Worm (Caenorhabditis elegans) whole organism, L1 larva: ENCODE data around the gene F59D12.3.
A peak's percentile ranks its signal among the peaks of the same experiment; 100 is the strongest.

Source experiments
- C04F5.9 ChIP-seq: sonication (generic microtip); optimal IDR thresholded peaks from 2 replicates; lab custom pipeline; 2016; ENCODE audit warnings: missing genetic modification characterization, missing compliant biosample characterization
- C34B4.2 ChIP-seq: sonication (generic microtip); optimal IDR thresholded peaks from 2 replicates; lab custom pipeline; 2017; ENCODE audit warnings: mild to moderate bottlenecking, missing genetic modification characterization, missing compliant biosample characterization
- Y116A8C.19 ChIP-seq: sonication (generic microtip); optimal IDR thresholded peaks from 2 replicates; lab custom pipeline; 2016; ENCODE audit warnings: missing compliant biosample characterization, missing genetic modification characterization, borderline replicate concordance
- alr-1 ChIP-seq: fragments of 200-800 bp; sonication (Bioruptor generic); optimal IDR thresholded peaks from 2 replicates; lab custom pipeline; 2018; ENCODE audit warnings: borderline replicate concordance, mild to moderate bottlenecking, missing genetic modification characterization, missing compliant biosample characterization
- aly-2 ChIP-seq: fragments of 150-350 bp; optimal IDR thresholded peaks from 2 replicates; lab custom pipeline; 2014; ENCODE audit warnings: missing biosample characterization, missing genetic modification characterization
- ama-1 ChIP-seq: fragments of 150-350 bp; optimal IDR thresholded peaks from 2 replicates; lab custom pipeline; 2014
- ceh-8 ChIP-seq: fragments of 200-800 bp; sonication (Bioruptor generic); optimal IDR thresholded peaks from 2 replicates; lab custom pipeline; 2018; ENCODE audit warnings: mild to moderate bottlenecking, missing genetic modification characterization, moderate library complexity, missing compliant biosample characterization
- ceh-82 ChIP-seq, 3 experiments: fragments of 150-350 bp in 1 of 3; sonication (generic microtip) in 2 of 3; optimal IDR thresholded peaks; 2 replicates each; lab custom pipeline; 2014 to 2017; ENCODE audit warnings: missing biosample characterization in 3 of 3, missing genetic modification characterization in 3 of 3
- ceh-88 ChIP-seq: fragments of 200-800 bp; sonication (Bioruptor generic); IDR thresholded peaks from 2 replicates; pipeline ENCODE4 v1.3.6; 2022; ENCODE audit warnings: missing genetic modification characterization, missing compliant biosample characterization
- efl-1 ChIP-seq, 4 experiments: fragments of 150-350 bp; optimal IDR thresholded peaks in 3 of 4; peaks in 1 of 4; 1 replicate in 1 of 4; 2 replicates in 3 of 4; lab custom pipeline; 2014; ENCODE audit warnings: missing biosample characterization in 2 of 4, missing genetic modification characterization in 2 of 4, missing genetic modification reagents in 2 of 4
- egl-13 ChIP-seq: sonication (generic microtip); optimal IDR thresholded peaks from 2 replicates; lab custom pipeline; 2016; ENCODE audit warnings: missing genotype, missing genetic modification reagents, missing genetic modification characterization, missing compliant biosample characterization
- egl-27 ChIP-seq, 2 experiments: fragments of 150-350 bp in 1 of 2; sonication (generic microtip); optimal IDR thresholded peaks; 3 replicates each; lab custom pipeline; 2017 to 2018; ENCODE audit warnings: missing biosample characterization in 2 of 2, missing genetic modification characterization in 2 of 2, missing genetic modification reagents in 2 of 2
- elt-3 ChIP-seq, 6 experiments: fragments of 150-350 bp in 1 of 6; sonication (generic microtip); optimal IDR thresholded peaks; 2 replicates each; lab custom pipeline; 2017 to 2018; ENCODE audit warnings: missing biosample characterization in 6 of 6, missing genetic modification characterization in 6 of 6, inconsistent platforms in 1 of 6
- ets-5 ChIP-seq: fragments of 200-800 bp; sonication (Bioruptor generic); IDR thresholded peaks from 2 replicates; pipeline ENCODE4 v1.3.6; 2022; ENCODE audit warnings: missing genetic modification characterization, missing compliant biosample characterization
- fkh-4 ChIP-seq: sonication (generic microtip); optimal IDR thresholded peaks from 2 replicates; lab custom pipeline; 2016; ENCODE audit warnings: missing compliant biosample characterization, missing genetic modification characterization, borderline replicate concordance
- fos-1 ChIP-seq: fragments of 150-350 bp; optimal IDR thresholded peaks from 2 replicates; lab custom pipeline; 2014; ENCODE audit warnings: missing biosample characterization, missing genetic modification characterization
- grh-1 ChIP-seq: fragments of 200-800 bp; sonication (Bioruptor generic); IDR thresholded peaks from 2 replicates; pipeline ENCODE4 v1.3.6; 2022; ENCODE audit warnings: missing genetic modification reagents, missing genetic modification characterization, missing compliant biosample characterization
- hlh-17 ChIP-seq: fragments of 200-800 bp; sonication (Bioruptor generic); optimal IDR thresholded peaks from 2 replicates; lab custom pipeline; 2018; ENCODE audit warnings: missing genetic modification characterization, mild to moderate bottlenecking, missing compliant biosample characterization, moderate library complexity, borderline replicate concordance
- hpl-2 ChIP-seq: fragments of 150-350 bp; optimal IDR thresholded peaks from 2 replicates; lab custom pipeline; 2014; ENCODE audit warnings: missing biosample characterization, missing genetic modification reagents, missing genetic modification characterization
- irx-1 ChIP-seq: sonication (generic microtip); optimal IDR thresholded peaks from 2 replicates; lab custom pipeline; 2016; ENCODE audit warnings: missing genetic modification characterization, missing compliant biosample characterization
- isw-1 ChIP-seq: fragments of 200-800 bp; sonication (Bioruptor generic); IDR thresholded peaks from 2 replicates; pipeline ENCODE4 v1.3.6; 2022; ENCODE audit warnings: missing genetic modification characterization, missing compliant biosample characterization
- lin-13 ChIP-seq: fragments of 150-350 bp; optimal IDR thresholded peaks from 2 replicates; lab custom pipeline; 2014; ENCODE audit warnings: missing biosample characterization, missing genetic modification reagents, missing genetic modification characterization
- lin-39 ChIP-seq: fragments of 150-350 bp; optimal IDR thresholded peaks from 2 replicates; lab custom pipeline; 2014; ENCODE audit warnings: missing biosample characterization, missing genetic modification reagents, missing genetic modification characterization
- lir-3 ChIP-seq: sonication (generic microtip); optimal IDR thresholded peaks from 2 replicates; lab custom pipeline; 2016; ENCODE audit warnings: mild to moderate bottlenecking, missing genetic modification characterization, moderate library complexity, missing compliant biosample characterization; ENCODE audit not compliant: poor library complexity
- lsy-2 ChIP-seq, 2 experiments: fragments of 150-350 bp; optimal IDR thresholded peaks; 2 replicates each; lab custom pipeline; 2014; ENCODE audit warnings: missing biosample characterization in 2 of 2, missing genetic modification characterization in 2 of 2
- mdl-1 ChIP-seq, 2 experiments: fragments of 150-350 bp; optimal IDR thresholded peaks; 2 replicates each; lab custom pipeline; 2014 to 2017; ENCODE audit warnings: missing biosample characterization in 2 of 2, missing genetic modification characterization in 2 of 2, inconsistent platforms in 1 of 2
- mef-2 ChIP-seq: fragments of 150-350 bp; optimal IDR thresholded peaks from 2 replicates; lab custom pipeline; 2014; ENCODE audit warnings: missing biosample characterization, missing genetic modification characterization
- mep-1 ChIP-seq: fragments of 150-350 bp; optimal IDR thresholded peaks from 2 replicates; lab custom pipeline; 2014; ENCODE audit warnings: missing biosample characterization, missing genetic modification characterization
- nhr-12 ChIP-seq: sonication (generic microtip); optimal IDR thresholded peaks from 2 replicates; lab custom pipeline; 2017; ENCODE audit warnings: missing biosample characterization, missing genetic modification characterization
- nhr-47 ChIP-seq: sonication (generic microtip); optimal IDR thresholded peaks from 2 replicates; lab custom pipeline; 2016; ENCODE audit warnings: mild to moderate bottlenecking, missing genetic modification characterization, moderate library complexity, missing compliant biosample characterization
- nhr-71 ChIP-seq: sonication (generic microtip); optimal IDR thresholded peaks from 2 replicates; lab custom pipeline; 2016; ENCODE audit warnings: mild to moderate bottlenecking, missing genetic modification characterization, moderate library complexity, missing compliant biosample characterization
- nhr-76 ChIP-seq: sonication (generic microtip); optimal IDR thresholded peaks from 2 replicates; lab custom pipeline; 2017; ENCODE audit warnings: missing biosample characterization, missing genetic modification characterization
- nhr-77 ChIP-seq: fragments of 150-350 bp; optimal IDR thresholded peaks from 2 replicates; lab custom pipeline; 2014; ENCODE audit warnings: missing biosample characterization, missing genetic modification characterization
- nhr-85 ChIP-seq: sonication (generic microtip); peaks from one replicate; lab custom pipeline; 2016; ENCODE audit warnings: missing genetic modification characterization, inconsistent platforms, missing compliant biosample characterization
- nhr-90 ChIP-seq: sonication (generic microtip); optimal IDR thresholded peaks from 2 replicates; lab custom pipeline; 2016; ENCODE audit warnings: mild to moderate bottlenecking, missing genetic modification characterization, missing compliant biosample characterization; ENCODE audit not compliant: poor library complexity
- pax-3 ChIP-seq: fragments of 200-800 bp; sonication (Bioruptor generic); optimal IDR thresholded peaks from 2 replicates; lab custom pipeline; 2018; ENCODE audit warnings: mild to moderate bottlenecking, missing genetic modification characterization, moderate library complexity, missing compliant biosample characterization
- pqm-1 ChIP-seq: sonication (generic microtip); optimal IDR thresholded peaks from 3 replicates; lab custom pipeline; 2017; ENCODE audit warnings: missing biosample characterization, missing genetic modification characterization
- skn-1 ChIP-seq: fragments of 150-350 bp; optimal IDR thresholded peaks from 2 replicates; lab custom pipeline; 2014; ENCODE audit warnings: missing biosample characterization, missing genetic modification characterization
- sox-4 ChIP-seq: sonication (generic microtip); optimal IDR thresholded peaks from 2 replicates; lab custom pipeline; 2016; ENCODE audit warnings: missing genetic modification characterization, missing compliant biosample characterization
- sup-37 ChIP-seq: fragments of 200-800 bp; sonication (Bioruptor generic); optimal IDR thresholded peaks from 2 replicates; lab custom pipeline; 2018; ENCODE audit warnings: mild to moderate bottlenecking, missing genetic modification characterization, missing compliant biosample characterization
- swsn-7 ChIP-seq: sonication (generic microtip); optimal IDR thresholded peaks from 2 replicates; lab custom pipeline; 2016; ENCODE audit warnings: missing genetic modification characterization, missing compliant biosample characterization
- tbx-2 ChIP-seq: sonication (generic microtip); optimal IDR thresholded peaks from 2 replicates; lab custom pipeline; 2016; ENCODE audit warnings: missing genetic modification characterization, missing compliant biosample characterization
- tlp-1 ChIP-seq: fragments of 150-350 bp; optimal IDR thresholded peaks from 2 replicates; lab custom pipeline; 2014; ENCODE audit warnings: missing biosample characterization, missing genetic modification characterization
- unc-30 ChIP-seq: sonication (generic microtip); optimal IDR thresholded peaks from 2 replicates; lab custom pipeline; 2017; ENCODE audit warnings: missing biosample characterization, missing genetic modification characterization
- unc-98 ChIP-seq: fragments of 200-800 bp; sonication (Bioruptor generic); IDR thresholded peaks from 2 replicates; pipeline ENCODE4 v1.3.6; 2022; ENCODE audit warnings: missing genetic modification characterization, missing compliant biosample characterization
- vab-15 ChIP-seq: sonication (generic microtip); optimal IDR thresholded peaks from 2 replicates; lab custom pipeline; 2017; ENCODE audit warnings: missing genotype, mild to moderate bottlenecking, missing genetic modification characterization, missing compliant biosample characterization
- ztf-11 ChIP-seq, 2 experiments: sonication (generic microtip); optimal IDR thresholded peaks; 2 replicates each; lab custom pipeline; 2016 to 2017; ENCODE audit warnings: missing genetic modification characterization in 2 of 2, missing biosample characterization in 1 of 2, missing compliant biosample characterization in 1 of 2
- ztf-4 ChIP-seq: fragments of 150-350 bp; optimal IDR thresholded peaks from 2 replicates; lab custom pipeline; 2014; ENCODE audit warnings: missing biosample characterization, missing genetic modification characterization

Gene F59D12.3

DNA sequence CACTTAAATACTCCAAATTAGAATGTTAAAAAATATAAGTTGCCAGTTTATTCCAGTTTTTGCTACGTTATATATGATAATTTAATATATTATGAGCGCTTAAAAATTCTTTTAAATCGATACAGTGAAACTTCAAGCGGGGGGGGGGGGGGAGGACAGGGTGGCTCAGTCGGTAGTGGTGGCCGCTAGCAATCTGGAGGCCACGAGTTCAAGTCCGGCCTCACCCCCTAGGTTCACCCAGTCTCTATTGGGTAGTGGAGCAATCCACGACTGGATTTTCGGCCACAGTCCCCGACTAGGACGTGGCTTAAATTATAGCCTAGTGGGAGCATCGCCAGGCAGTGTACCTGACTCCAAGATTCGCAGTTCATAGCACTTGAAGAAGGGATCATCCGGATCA lies 29.8 kb downstream of the F59D12.3 start:
- TF ChIP-seq nhr-85 (tag; lab: Kevin White, UChicago): no peak

DNA sequence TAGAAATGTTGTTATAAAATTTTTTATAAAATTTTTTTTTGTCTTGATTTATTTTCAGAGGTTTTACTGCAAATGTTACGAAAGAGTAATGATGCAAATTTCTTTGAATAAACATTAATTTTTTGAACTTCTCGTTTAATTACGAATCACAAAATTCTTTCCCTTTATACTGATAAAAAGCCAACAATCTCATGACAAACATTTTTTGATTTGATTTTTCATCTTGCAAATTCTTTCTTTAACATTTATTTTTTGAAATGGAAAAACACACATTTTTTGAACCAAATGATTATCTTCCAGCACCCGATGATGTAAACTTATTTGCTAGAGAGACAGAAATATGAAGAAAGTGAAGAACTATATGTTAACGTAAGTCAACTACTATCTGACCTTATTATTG lies 30.6 kb downstream of the F59D12.3 start, which contains the start of gene K09E9.1:
Gene K09E9.1, plus strand, starts transcription at position 301 of the 400 bp plus-strand sequence.
- no peak for TF ChIP-seq mef-2 (tag; lab: Kevin White, UChicago)
- TF ChIP-seq lir-3 (tag; lab: Kevin White, UChicago): no peak
- no peak for TF ChIP-seq isw-1
- no peak for TF ChIP-seq tlp-1 (tag; lab: Kevin White, UChicago)
- TF ChIP-seq fos-1 (tag; lab: Kevin White, UChicago): no peak
- TF ChIP-seq pax-3 (tag; lab: Kevin White, UChicago): no peak
- TF ChIP-seq lsy-2 (tag; optimal IDR thresholded peaks at IDR 0.05; lab: Kevin White, UChicago): no peak
- TF ChIP-seq egl-27 (tag; optimal IDR thresholded peaks at IDR 0.05; lab: Kevin White, UChicago): no peak
- no peak for TF ChIP-seq pqm-1 (tag; lab: Kevin White, UChicago)
- TF ChIP-seq ama-1 (lab: Kevin White, UChicago): no peak
- TF ChIP-seq mdl-1 (tag; optimal IDR thresholded peaks at IDR 0.05; lab: Kevin White, UChicago): no peak
- no peak for TF ChIP-seq lin-39 (tag; lab: Kevin White, UChicago)
- TF ChIP-seq swsn-7 (tag; lab: Kevin White, UChicago): no peak
- TF ChIP-seq nhr-90 (tag; lab: Kevin White, UChicago): no peak
- TF ChIP-seq tbx-2 (tag; lab: Kevin White, UChicago): no peak
- no peak for TF ChIP-seq sup-37 (GFP tag; lab: Kevin White, UChicago)
- no peak for TF ChIP-seq nhr-47

- no peak for TF ChIP-seq unc-98 (GFP tag; lab: Robert Waterston, UW)
- TF ChIP-seq ceh-88: no peak
- TF ChIP-seq irx-1 (tag; lab: Kevin White, UChicago): no peak
- TF ChIP-seq skn-1 (tag; lab: Kevin White, UChicago): no peak
- no peak for TF ChIP-seq lsy-2 (tag; optimal IDR thresholded peaks at IDR 0.05; lab: Kevin White, UChicago)
- no peak for TF ChIP-seq fkh-4 (tag; lab: Kevin White, UChicago)
- no peak for TF ChIP-seq Y116A8C.19 (tag; lab: Kevin White, UChicago)
- no peak for TF ChIP-seq efl-1 (optimal IDR thresholded peaks at IDR 0.05; lab: Kevin White, UChicago)
- TF ChIP-seq efl-1 (GFP tag; optimal IDR thresholded peaks at IDR 0.05 in 1 of 2; lab: Kevin White, UChicago): no peak
- no peak for TF ChIP-seq ztf-4 (tag; lab: Kevin White, UChicago)
- TF ChIP-seq swsn-7 (tag; lab: Kevin White, UChicago): peak; percentile 11
- no peak for TF ChIP-seq pqm-1 (tag; lab: Kevin White, UChicago)
- TF ChIP-seq C34B4.2 (tag; lab: Kevin White, UChicago): no peak
- TF ChIP-seq elt-3 (tag; optimal IDR thresholded peaks at IDR 0.05; lab: Kevin White, UChicago): no peak
- no peak for TF ChIP-seq ets-5 (GFP tag; lab: Robert Waterston, UW)
- TF ChIP-seq egl-13 (tag; lab: Kevin White, UChicago): no peak
- TF ChIP-seq mep-1 (tag; lab: Kevin White, UChicago): peak; percentile 37
- no peak for TF ChIP-seq sox-4 (tag; lab: Kevin White, UChicago)
- no peak for TF ChIP-seq fos-1 (tag; lab: Kevin White, UChicago)
- no peak for TF ChIP-seq aly-2 (tag; lab: Kevin White, UChicago)
- TF ChIP-seq ceh-82 (tag; optimal IDR thresholded peaks at IDR 0.05; lab: Kevin White, UChicago): no peak
- no peak for TF ChIP-seq C04F5.9 (tag; lab: Kevin White, UChicago)
- no peak for TF ChIP-seq vab-15 (tag; lab: Kevin White, UChicago)
- TF ChIP-seq lin-39 (tag; lab: Kevin White, UChicago): no peak
- TF ChIP-seq hpl-2 (GFP tag; lab: Kevin White, UChicago): no peak
- TF ChIP-seq nhr-12 (tag; lab: Kevin White, UChicago): no peak
- no peak for TF ChIP-seq ztf-11 (tag; optimal IDR thresholded peaks at IDR 0.05; lab: Kevin White, UChicago)
- TF ChIP-seq hlh-17 (GFP tag; lab: Kevin White, UChicago): no peak
- no peak for TF ChIP-seq lin-13 (GFP tag; lab: Kevin White, UChicago)
- TF ChIP-seq nhr-71: peak; percentile 61
- peak; percentile 28 for TF ChIP-seq nhr-90 (tag; lab: Kevin White, UChicago)
- TF ChIP-seq ceh-8 (GFP tag; lab: Kevin White, UChicago): no peak
- no peak for TF ChIP-seq unc-30 (tag; lab: Kevin White, UChicago)
- no peak for TF ChIP-seq grh-1 (GFP tag; lab: Robert Waterston, UW)
- peak; percentile 76 for TF ChIP-seq nhr-85 (tag; lab: Kevin White, UChicago)
- TF ChIP-seq nhr-76: no peak
- TF ChIP-seq nhr-77 (tag; lab: Kevin White, UChicago): no peak
- TF ChIP-seq alr-1 (tag; lab: Kevin White, UChicago): no peak
Measured at ce11 chrX:15619273-15619672, 31.5 kb downstream of the F59D12.3 start.
